Worm (Caenorhabditis elegans): Measurements from ENCODE around the gene nlf-1.

DNA sequence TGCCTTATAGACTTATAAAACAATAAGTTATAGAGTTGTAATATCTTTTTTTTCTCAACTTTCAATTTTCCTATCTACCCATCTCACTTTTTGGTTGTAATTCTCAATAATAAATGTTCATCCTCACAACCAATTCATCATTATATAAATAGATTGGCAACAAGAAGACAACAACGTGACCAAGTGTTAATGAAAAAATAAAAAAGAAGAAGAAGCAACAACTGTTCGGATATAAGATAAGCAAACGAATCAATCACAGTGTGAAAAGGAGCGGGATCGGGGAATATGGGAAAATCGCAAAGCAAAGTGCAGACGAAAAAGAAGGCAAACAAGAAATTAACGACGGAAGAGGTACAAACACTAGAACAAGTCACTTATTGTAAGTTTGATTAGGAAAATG lies 36.6 kb upstream of the nlf-1 start, which contains the start of gene ncs-3:
- TF ChIP-seq egl-27 (tag; optimal IDR thresholded peaks at IDR 0.05) (no peak), lin-15B (tag; optimal IDR thresholded peaks at IDR 0.05) (no peak), tbx-2 (tag; optimal IDR thresholded peaks at IDR 0.05) (no peak), elt-3 (tag; optimal IDR thresholded peaks at IDR 0.05) (no peak), lsy-2 (tag; optimal IDR thresholded peaks at IDR 0.05) (peak in 1 of 2 experiments; percentile 17), unc-62 (GFP tag; optimal IDR thresholded peaks at IDR 0.05) (no peak), snpc-4 (tag; optimal IDR thresholded peaks at IDR 0.05) (no peak)
